Worm (Caenorhabditis elegans) whole organism, L4 larva: ENCODE data around the gene madf-9.

Experiments
- D1046.2 ChIP-seq: fragments of 200-800 bp; sonication (Bioruptor generic); IDR thresholded peaks from 2 replicates; pipeline ENCODE4 v1.3.6; 2022; ENCODE audit warnings: missing genetic modification characterization, missing compliant biosample characterization
- F10B5.3 ChIP-seq: sonication (generic microtip); optimal IDR thresholded peaks from 2 replicates; lab custom pipeline; 2016; ENCODE audit warnings: mild to moderate bottlenecking, missing genetic modification characterization, missing compliant biosample characterization
- F37D6.2 ChIP-seq: sonication (generic microtip); optimal IDR thresholded peaks from 2 replicates; lab custom pipeline; 2016; ENCODE audit warnings: mild to moderate bottlenecking, missing genetic modification characterization, missing compliant biosample characterization
- F44E2.7 ChIP-seq: fragments of 200-800 bp; sonication (Bioruptor generic); IDR thresholded peaks from 2 replicates; pipeline ENCODE4 v2.1.2; 2022; ENCODE audit warnings: missing genetic modification characterization, missing compliant biosample characterization
- R02D3.7 ChIP-seq: fragments of 150-350 bp; sonication (generic microtip); optimal IDR thresholded peaks from 3 replicates; lab custom pipeline; 2014; ENCODE audit warnings: missing biosample characterization, missing genetic modification characterization
- T20F7.1 ChIP-seq: fragments of 200-800 bp; sonication (Bioruptor generic); optimal IDR thresholded peaks from 2 replicates; lab custom pipeline; 2018; ENCODE audit warnings: mild to moderate bottlenecking, missing genetic modification characterization, missing compliant biosample characterization
- T26A8.4 ChIP-seq: fragments of 200-800 bp; sonication (Bioruptor generic); IDR thresholded peaks from 2 replicates; pipeline ENCODE4 v1.3.6; 2022; ENCODE audit warnings: missing genetic modification characterization, missing compliant biosample characterization
- Y105C5A.15 ChIP-seq: fragments of 200-800 bp; sonication (Bioruptor generic); IDR thresholded peaks from 2 replicates; pipeline ENCODE4 v1.3.6; 2022; ENCODE audit warnings: missing genetic modification characterization, missing compliant biosample characterization
- Y48G9A.11 ChIP-seq: fragments of 200-800 bp; sonication (Bioruptor generic); IDR thresholded peaks from 2 replicates; pipeline ENCODE4 v1.3.6; 2022; ENCODE audit warnings: missing genetic modification reagents, missing genetic modification characterization, missing compliant biosample characterization
- Y75B8A.6 ChIP-seq: fragments of 200-800 bp; sonication (Bioruptor generic); IDR thresholded peaks from 2 replicates; pipeline ENCODE4 v1.3.6; 2022; ENCODE audit warnings: missing genetic modification reagents, missing genetic modification characterization, missing compliant biosample characterization
- ZK546.5 ChIP-seq, 2 experiments: sonication (generic microtip); optimal IDR thresholded peaks; 2 replicates each; lab custom pipeline; 2017; ENCODE audit warnings: missing biosample characterization in 2 of 2, missing genetic modification characterization in 2 of 2
- aha-1 ChIP-seq: fragments of 150-350 bp; peaks from one replicate; lab custom pipeline; 2014; ENCODE audit warnings: missing biosample characterization, missing genetic modification characterization
- ceh-32 ChIP-seq: sonication (generic microtip); optimal IDR thresholded peaks from 2 replicates; lab custom pipeline; 2016; ENCODE audit warnings: mild to moderate bottlenecking, missing genetic modification characterization, missing compliant biosample characterization; ENCODE audit not compliant: poor library complexity
- ceh-44 ChIP-seq: fragments of 200-800 bp; sonication (Bioruptor generic); IDR thresholded peaks from 2 replicates; pipeline ENCODE4 v1.3.6; 2022; ENCODE audit warnings: missing genetic modification reagents, missing genetic modification characterization, missing compliant biosample characterization
- ceh-82 ChIP-seq: sonication (generic microtip); optimal IDR thresholded peaks from 2 replicates; lab custom pipeline; 2017; ENCODE audit warnings: missing biosample characterization, missing genetic modification characterization
- ctbp-1 ChIP-seq: fragments of 200-800 bp; sonication (Bioruptor generic); IDR thresholded peaks from 2 replicates; pipeline ENCODE4 v1.3.6; 2022; ENCODE audit warnings: missing genetic modification reagents, missing genetic modification characterization, missing compliant biosample characterization
- daf-12 ChIP-seq: fragments of 150-350 bp; optimal IDR thresholded peaks from 2 replicates; lab custom pipeline; 2014; ENCODE audit warnings: missing biosample characterization, missing genetic modification reagents, missing genetic modification characterization
- daf-19 ChIP-seq: fragments of 200-800 bp; sonication (Bioruptor generic); conservative IDR thresholded peaks from 2 replicates; pipeline ENCODE4 v1.3.6; 2022; ENCODE audit warnings: missing genetic modification characterization, missing compliant biosample characterization
- dpl-1 ChIP-seq: fragments of 150-350 bp; optimal IDR thresholded peaks from 2 replicates; lab custom pipeline; 2014; ENCODE audit warnings: missing biosample characterization, missing genetic modification reagents, missing genetic modification characterization
- egl-43 ChIP-seq: fragments of 200-800 bp; sonication (Bioruptor generic); IDR thresholded peaks from 2 replicates; pipeline ENCODE4 v1.3.6; 2022; ENCODE audit warnings: missing genetic modification reagents, missing genetic modification characterization, missing compliant biosample characterization
- fos-1 ChIP-seq: fragments of 150-350 bp; optimal IDR thresholded peaks from 2 replicates; lab custom pipeline; 2014; ENCODE audit warnings: missing biosample characterization, missing genetic modification characterization
- hif-1 ChIP-seq, 2 experiments: sonication (generic microtip); optimal IDR thresholded peaks; 2 replicates each; lab custom pipeline; 2016 to 2017; ENCODE audit warnings: missing compliant biosample characterization in 2 of 2, missing genetic modification characterization in 2 of 2, missing genetic modification reagents in 2 of 2, missing genotype in 2 of 2, mild to moderate bottlenecking in 1 of 2
- hlh-30 ChIP-seq: sonication (generic microtip); optimal IDR thresholded peaks from 2 replicates; lab custom pipeline; 2017; ENCODE audit warnings: antibody characterized with exemption, mild to moderate bottlenecking, missing genetic modification characterization, missing compliant biosample characterization; ENCODE audit not compliant: insufficient read depth
- hmg-1.1 ChIP-seq: fragments of 200-800 bp; sonication (Bioruptor generic); IDR thresholded peaks from 2 replicates; pipeline ENCODE4 v1.3.6; 2022; ENCODE audit warnings: missing genetic modification reagents, missing genetic modification characterization, missing compliant biosample characterization
- lim-7 ChIP-seq: fragments of 200-800 bp; sonication (Bioruptor generic); IDR thresholded peaks from 2 replicates; pipeline ENCODE4 v1.3.6; 2022; ENCODE audit warnings: missing genetic modification characterization, missing compliant biosample characterization
- lin-1 ChIP-seq: fragments of 200-800 bp; sonication (Bioruptor generic); IDR thresholded peaks from 2 replicates; pipeline ENCODE4 v1.3.6; 2022; ENCODE audit warnings: missing genetic modification reagents, missing genetic modification characterization, missing compliant biosample characterization
- lin-39 ChIP-seq: fragments of 150-350 bp; optimal IDR thresholded peaks from 2 replicates; lab custom pipeline; 2014; ENCODE audit warnings: missing biosample characterization, missing genetic modification reagents, missing genetic modification characterization
- lsy-2 ChIP-seq, 2 experiments: fragments of 150-350 bp in 1 of 2; sonication (generic microtip) in 1 of 2; optimal IDR thresholded peaks; 2 replicates each; lab custom pipeline; 2014 to 2017; ENCODE audit warnings: missing biosample characterization in 2 of 2, missing genetic modification characterization in 2 of 2
- mxl-2 ChIP-seq: fragments of 200-800 bp; sonication (Bioruptor generic); conservative IDR thresholded peaks from 2 replicates; pipeline ENCODE4 v1.3.6; 2022; ENCODE audit warnings: missing genetic modification reagents, missing genetic modification characterization, missing compliant biosample characterization
- mxl-3 ChIP-seq: fragments of 200-800 bp; sonication (Bioruptor generic); optimal IDR thresholded peaks from 2 replicates; lab custom pipeline; 2018; ENCODE audit warnings: mild to moderate bottlenecking, missing genetic modification characterization, missing compliant biosample characterization
- nhr-102 ChIP-seq: sonication (generic microtip); optimal IDR thresholded peaks from 2 replicates; lab custom pipeline; 2016; ENCODE audit warnings: mild to moderate bottlenecking, missing genetic modification characterization, moderate library complexity, missing compliant biosample characterization
- nhr-11 ChIP-seq: fragments of 150-350 bp; optimal IDR thresholded peaks from 2 replicates; lab custom pipeline; 2014; ENCODE audit warnings: missing biosample characterization, missing genetic modification characterization
- nhr-41 ChIP-seq: fragments of 200-800 bp; sonication (Bioruptor generic); IDR thresholded peaks from 2 replicates; pipeline ENCODE4 v1.3.6; 2022; ENCODE audit warnings: missing genetic modification reagents, missing genetic modification characterization, missing compliant biosample characterization
- nhr-42 ChIP-seq: fragments of 200-800 bp; sonication (Bioruptor generic); IDR thresholded peaks from 2 replicates; pipeline ENCODE4 v1.3.6; 2022; ENCODE audit warnings: missing genetic modification characterization, missing compliant biosample characterization
- nhr-48 ChIP-seq: sonication (generic microtip); optimal IDR thresholded peaks from 2 replicates; lab custom pipeline; 2016; ENCODE audit warnings: mild to moderate bottlenecking, missing genetic modification characterization, missing compliant biosample characterization
- rbr-2 ChIP-seq: sonication (generic microtip); optimal IDR thresholded peaks from 2 replicates; lab custom pipeline; 2016; ENCODE audit warnings: missing genotype, missing genetic modification characterization, missing compliant biosample characterization
- saeg-2 ChIP-seq: fragments of 200-800 bp; sonication (Bioruptor generic); IDR thresholded peaks from 2 replicates; pipeline ENCODE4 v1.3.6; 2022; ENCODE audit warnings: missing genetic modification reagents, missing genetic modification characterization, missing compliant biosample characterization
- snpc-1.2 ChIP-seq: fragments of 200-800 bp; sonication (Bioruptor generic); IDR thresholded peaks from 2 replicates; pipeline ENCODE4 v1.3.6; 2022; ENCODE audit warnings: missing genetic modification reagents, missing genetic modification characterization, missing compliant biosample characterization
- tra-1 ChIP-seq: fragments of 200-800 bp; sonication (Bioruptor generic); IDR thresholded peaks from 2 replicates; pipeline ENCODE4 v1.3.6; 2022; ENCODE audit warnings: missing genetic modification reagents, missing genetic modification characterization, missing compliant biosample characterization
- unc-130 ChIP-seq: sonication (generic microtip); optimal IDR thresholded peaks from 2 replicates; lab custom pipeline; 2016; ENCODE audit warnings: missing genetic modification reagents, missing genetic modification characterization, missing compliant biosample characterization
- unc-62 ChIP-seq, 3 experiments: fragments of 150-350 bp in 1 of 3; sonication (generic microtip); optimal IDR thresholded peaks in 2 of 3; peaks in 1 of 3; 1 replicate in 1 of 3; 2 replicates in 2 of 3; lab custom pipeline; 2014 to 2017; ENCODE audit warnings: missing biosample characterization in 3 of 3, missing genetic modification characterization in 3 of 3, missing genetic modification reagents in 3 of 3, missing genotype in 1 of 3
- vab-7 ChIP-seq: fragments of 200-800 bp; sonication (Bioruptor generic); IDR thresholded peaks from 2 replicates; pipeline ENCODE4 v1.3.6; 2022; ENCODE audit warnings: missing genetic modification reagents, missing genetic modification characterization, missing compliant biosample characterization

Gene madf-9

ce11 chrIV:3613022-3613605 is 23.8 kb upstream of the madf-9 start, which contains the start of gene ltah-1.2 (continued):
- TF ChIP-seq nhr-11, result no peak
- TF ChIP-seq aha-1, result no peak
- no peak for TF ChIP-seq R02D3.7 (tag; lab: Kevin White, UChicago)
- no peak for TF ChIP-seq fos-1 (tag; lab: Kevin White, UChicago)
- peak; percentile 70; the same call in 1 of the 2 replicates for TF ChIP-seq tra-1
- no peak for TF ChIP-seq daf-12 (tag; lab: Kevin White, UChicago)
- peak; percentile 56 for TF ChIP-seq hlh-30 (tag; lab: Kevin White, UChicago)
- TF ChIP-seq Y105C5A.15 (GFP tag; lab: Robert Waterston, UW), result no peak
- no peak for TF ChIP-seq ZK546.5 (tag; optimal IDR thresholded peaks at IDR 0.05; lab: Kevin White, UChicago)
- no peak for TF ChIP-seq lin-1 (GFP tag; lab: Robert Waterston, UW)
- TF ChIP-seq mxl-2 (GFP tag; lab: Robert Waterston, UW), result no peak
- no peak for TF ChIP-seq rbr-2 (tag; lab: Kevin White, UChicago)
- TF ChIP-seq mxl-3 (GFP tag; lab: Kevin White, UChicago), result no peak
- no peak for TF ChIP-seq unc-130
- no peak for TF ChIP-seq D1046.2 (GFP tag; lab: Robert Waterston, UW)
- no peak for TF ChIP-seq lim-7
- TF ChIP-seq lin-39 (tag; lab: Kevin White, UChicago), result no peak
- no peak for TF ChIP-seq ceh-44
- TF ChIP-seq Y75B8A.6 (GFP tag; lab: Robert Waterston, UW), result no peak
- TF ChIP-seq nhr-42 (GFP tag; lab: Robert Waterston, UW), result no peak
- TF ChIP-seq nhr-102 (tag; lab: Kevin White, UChicago), result peak; percentile 30

DNA sequence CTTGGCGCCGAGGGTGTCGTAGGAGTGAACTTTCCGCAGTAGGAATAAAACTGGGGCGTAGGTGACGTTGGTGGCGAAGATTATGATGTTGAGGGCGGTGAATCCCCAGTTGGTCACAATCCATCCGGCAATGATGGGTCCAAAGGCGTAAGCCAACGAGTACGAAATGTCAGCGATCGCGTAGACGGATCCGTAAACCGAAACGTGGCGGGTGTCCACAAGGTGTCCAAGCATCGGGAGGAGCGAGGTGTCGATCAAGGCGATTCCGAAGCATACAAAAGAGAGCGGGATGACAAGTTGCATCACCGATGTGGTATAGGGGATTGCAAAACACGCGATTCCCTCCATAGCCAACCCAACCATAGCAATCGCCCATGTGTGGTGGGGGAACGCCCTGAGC is 18.2 kb upstream of the madf-9 start:
- no peak for TF ChIP-seq vab-7 (GFP tag; lab: Robert Waterston, UW)
- no peak for TF ChIP-seq dpl-1 (GFP tag; lab: Kevin White, UChicago)

DNA sequence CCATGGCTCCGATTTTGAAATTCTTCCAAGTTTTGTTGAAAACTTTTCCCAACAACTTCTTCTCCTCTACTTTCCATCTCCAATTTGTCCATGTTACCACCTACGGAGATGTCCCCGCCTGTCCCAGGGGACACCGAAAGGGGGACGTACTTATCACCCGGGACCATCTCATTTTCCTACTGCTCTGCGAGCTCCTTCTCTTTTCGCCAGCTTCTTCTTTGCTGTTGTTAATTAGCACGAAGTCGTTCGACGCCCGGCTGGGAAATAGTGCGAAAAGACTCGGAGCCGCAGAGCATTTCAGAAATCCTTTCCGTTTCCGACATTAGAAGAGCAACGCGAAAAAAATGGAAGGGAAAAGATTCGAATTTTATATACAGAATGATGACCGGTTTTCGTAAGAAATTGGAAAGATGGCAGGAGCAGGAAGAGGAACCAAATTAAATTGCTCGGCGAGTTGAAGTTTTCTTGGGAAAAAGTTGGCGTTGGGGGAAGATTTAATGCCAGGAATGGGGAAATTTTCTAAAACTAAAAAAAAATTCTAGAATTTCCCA is 15.0 kb upstream of the madf-9 start:
- TF ChIP-seq hmg-1.1 (GFP tag; lab: Robert Waterston, UW) (no peak), nhr-48 (no peak), tra-1 (no peak), lin-1 (GFP tag; lab: Robert Waterston, UW) (no peak), nhr-41 (GFP tag; lab: Robert Waterston, UW) (no peak), ceh-32 (tag; lab: Kevin White, UChicago) (no peak), nhr-102 (tag; lab: Kevin White, UChicago) (no peak), daf-19 (GFP tag; lab: Robert Waterston, UW) (no peak), egl-43 (0 out of 2 replicates have a peak, but pooled peaks have one; percentile 23), aha-1 (peak; percentile 67), unc-62 (GFP tag; optimal IDR thresholded peaks at IDR 0.05 in 1 of 2; lab: Kevin White, UChicago) (peak in 1 of 2 experiments; percentile 57), unc-62 (tag; optimal IDR thresholded peaks at IDR 0.05; lab: Kevin White, UChicago) (no peak), ctbp-1 (GFP tag; lab: Robert Waterston, UW) (peak; percentile 9; the same call in 1 of the 2 replicates)
- TF ChIP-seq, all 104 proteins: peak for 4

ce11 chrIV:3624597-3624996 is 12.3 kb upstream of the madf-9 start, which contains the start of the genes cha-1 and unc-17:
TSS of gene cha-1 (minus strand) at chrIV:3624697.
TSS of gene unc-17 (minus strand) at chrIV:3624699.
- TF ChIP-seq saeg-2, result no peak
- TF ChIP-seq ceh-44, result no peak
- no peak for TF ChIP-seq ceh-82 (tag; lab: Kevin White, UChicago)
- no peak for TF ChIP-seq F10B5.3 (tag; lab: Kevin White, UChicago)
- no peak for TF ChIP-seq Y48G9A.11
- TF ChIP-seq hif-1 (tag; optimal IDR thresholded peaks at IDR 0.05; lab: Kevin White, UChicago), result no peak
- no peak for TF ChIP-seq snpc-1.2
- no peak for TF ChIP-seq hlh-30 (tag; lab: Kevin White, UChicago)
- TF ChIP-seq mxl-3 (GFP tag; lab: Kevin White, UChicago), result no peak
- no peak for TF ChIP-seq nhr-41 (GFP tag; lab: Robert Waterston, UW)
- TF ChIP-seq T26A8.4 (GFP tag; lab: Robert Waterston, UW), result no peak
- no peak for TF ChIP-seq F37D6.2 (tag; lab: Kevin White, UChicago)
- TF ChIP-seq lsy-2 (tag; optimal IDR thresholded peaks at IDR 0.05; lab: Kevin White, UChicago), result no peak
- TF ChIP-seq T20F7.1 (GFP tag; lab: Kevin White, UChicago), result no peak
- no peak for TF ChIP-seq F44E2.7 (GFP tag; lab: Robert Waterston, UW)
- no peak for TF ChIP-seq daf-19 (GFP tag; lab: Robert Waterston, UW)
